Fruit fly (Drosophila melanogaster) Kc167 (cell line): ENCODE results near the gene COX7A.

Source experiments
- Sin3A ChIP-seq: fragments of >200 bp; optimal IDR thresholded peaks from 2 replicates; lab custom pipeline; 2018; ENCODE audit warnings: missing external identifiers
- h ChIP-seq: fragments of >200 bp; optimal IDR thresholded peaks from 3 replicates; lab custom pipeline; 2018; ENCODE audit warnings: missing external identifiers
- psq ChIP-seq: fragments of >200 bp; optimal IDR thresholded peaks from 2 replicates; lab custom pipeline; 2017; ENCODE audit warnings: missing external identifiers
- ttk ChIP-seq: sonication (Bioruptor generic); optimal IDR thresholded peaks from 2 replicates; lab custom pipeline; 2017; ENCODE audit warnings: missing external identifiers

DNA sequence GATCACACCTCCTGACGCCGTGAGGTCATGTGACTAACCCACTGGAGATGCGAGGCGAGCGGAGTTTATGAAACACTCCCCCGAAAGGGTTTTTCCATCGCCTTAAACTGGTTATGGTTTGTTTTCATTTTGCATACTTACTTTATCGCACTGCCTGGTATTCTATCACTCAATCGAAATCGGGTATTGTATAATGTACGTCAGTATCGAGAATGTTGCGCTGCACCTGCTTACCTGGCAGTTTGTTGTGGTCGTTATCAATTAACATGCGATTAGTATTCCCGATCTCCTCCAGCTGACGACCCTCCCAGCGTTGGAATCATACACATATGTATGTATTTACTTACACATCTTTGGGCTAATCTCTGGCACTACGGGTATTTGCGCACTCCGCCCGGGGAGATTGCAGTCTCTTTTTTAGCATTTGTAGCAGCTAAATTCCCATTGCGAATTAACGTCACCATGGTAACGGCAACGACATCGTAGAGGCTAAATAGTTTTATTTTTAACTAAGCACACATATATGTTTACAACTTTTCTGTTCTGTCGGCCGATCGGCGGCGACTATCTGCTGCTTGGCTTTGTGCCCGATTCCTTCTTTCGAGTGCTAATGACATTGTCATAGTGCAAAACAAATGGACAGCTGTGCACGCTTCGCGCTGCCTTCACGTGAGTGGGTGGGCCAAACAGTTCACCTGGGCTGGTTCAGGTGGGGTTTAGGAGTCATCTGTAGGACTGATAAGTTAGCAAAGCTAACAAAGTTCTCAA lies 12.3 kb upstream of the COX7A start:
- TF ChIP-seq psq (lab: Kevin White, UChicago), result no peak
- no peak for TF ChIP-seq ttk (lab: Kevin White, UChicago)
- TF ChIP-seq Sin3A, result no peak
- no peak for TF ChIP-seq h (lab: Kevin White, UChicago)
